Fruit fly (Drosophila melanogaster) whole organism, prepupa: ENCODE measurements around the gene CG9205.
A peak's percentile ranks its signal among the peaks of the same experiment; 100 is the strongest.

Experiments used
- CG16779 ChIP-seq: fragments of 200-800 bp; sonication (Bioruptor generic); optimal IDR thresholded peaks from 3 replicates; lab custom pipeline; 2017; ENCODE audit warnings: missing biosample characterization, mild to moderate bottlenecking, missing genetic modification characterization
- CG32006 ChIP-seq: fragments of 200-800 bp; sonication (Bioruptor generic); optimal IDR thresholded peaks from 3 replicates; lab custom pipeline; 2017; ENCODE audit warnings: missing biosample characterization, mild to moderate bottlenecking, missing genetic modification characterization
- CG9139 ChIP-seq: fragments of 200-800 bp; sonication (Bioruptor generic); optimal IDR thresholded peaks from 3 replicates; lab custom pipeline; 2017; ENCODE audit warnings: missing biosample characterization, mild to moderate bottlenecking, missing genetic modification characterization
- Hr4 ChIP-seq: fragments of 200-800 bp; sonication (Bioruptor generic); optimal IDR thresholded peaks from 3 replicates; lab custom pipeline; 2016; ENCODE audit warnings: missing biosample characterization, missing genetic modification characterization
- Smox ChIP-seq: fragments of 200-800 bp; sonication (Bioruptor generic); optimal IDR thresholded peaks from 3 replicates; lab custom pipeline; 2016; ENCODE audit warnings: missing biosample characterization, missing genetic modification characterization
- Sox15 ChIP-seq: fragments of 200-800 bp; sonication (Bioruptor generic); optimal IDR thresholded peaks from 3 replicates; lab custom pipeline; 2016; ENCODE audit warnings: missing biosample characterization, missing genetic modification characterization
- dsx ChIP-seq: fragments of 200-800 bp; optimal IDR thresholded peaks from 3 replicates; lab custom pipeline; 2019; ENCODE audit warnings: missing biosample characterization, mild to moderate bottlenecking, missing genetic modification characterization, moderate library complexity; ENCODE audit not compliant: poor library complexity, severe bottlenecking
- esn ChIP-seq: fragments of 200-800 bp; sonication (Bioruptor generic); optimal IDR thresholded peaks from 2 replicates; lab custom pipeline; 2016; ENCODE audit warnings: missing biosample characterization, mild to moderate bottlenecking, missing genetic modification characterization, moderate library complexity
- ss ChIP-seq, 2 experiments: fragments of 200-800 bp; sonication (Bioruptor generic); optimal IDR thresholded peaks; 2 replicates in 1 of 2; 3 replicates in 1 of 2; lab custom pipeline; 2017 to 2018; ENCODE audit warnings: mild to moderate bottlenecking in 2 of 2, missing biosample characterization in 2 of 2, missing genetic modification characterization in 2 of 2, moderate library complexity in 1 of 2

- TF ChIP-seq esn, result peak; percentile 44
- TF ChIP-seq CG16779 (tag; lab: Kevin White, UChicago), result no peak
- no peak for TF ChIP-seq CG32006
- TF ChIP-seq dsx, result no peak
- peak; percentile 31 for TF ChIP-seq Smox (GFP tag; lab: Kevin White, UChicago)
- no peak for TF ChIP-seq CG9139 (GFP tag; lab: Kevin White, UChicago)
- no peak for TF ChIP-seq Hr4 (GFP tag; lab: Kevin White, UChicago)
- no peak for TF ChIP-seq ss (GFP tag; optimal IDR thresholded peaks at IDR 0.05; lab: Kevin White, UChicago)
- TF ChIP-seq Sox15, result peak; percentile 3
These were observed 2.8 kb upstream of the CG9205 start for dm6 chr3L:1031716-1032115.
